Fruit fly (Drosophila melanogaster) S2 (cell line): ENCODE data around the gene CG31810.

Experiments used
- CG8478 ChIP-seq: fragments of >200 bp; optimal IDR thresholded peaks from 2 replicates; lab custom pipeline; 2018
- CTCF ChIP-seq, 2 experiments: fragments of >200 bp; optimal IDR thresholded peaks; 2 replicates each; lab custom pipeline; 2018

dm6 chr2L:16808752-16809151 is 43.4 kb downstream of the CG31810 start:
- TF ChIP-seq CTCF (optimal IDR thresholded peaks at IDR 0.05; lab: Kevin White, UChicago) (no peak), CG8478 (lab: Kevin White, UChicago) (no peak)
